Fruit fly (Drosophila melanogaster): Measurements from ENCODE around the gene Ugt49B2.

DNA sequence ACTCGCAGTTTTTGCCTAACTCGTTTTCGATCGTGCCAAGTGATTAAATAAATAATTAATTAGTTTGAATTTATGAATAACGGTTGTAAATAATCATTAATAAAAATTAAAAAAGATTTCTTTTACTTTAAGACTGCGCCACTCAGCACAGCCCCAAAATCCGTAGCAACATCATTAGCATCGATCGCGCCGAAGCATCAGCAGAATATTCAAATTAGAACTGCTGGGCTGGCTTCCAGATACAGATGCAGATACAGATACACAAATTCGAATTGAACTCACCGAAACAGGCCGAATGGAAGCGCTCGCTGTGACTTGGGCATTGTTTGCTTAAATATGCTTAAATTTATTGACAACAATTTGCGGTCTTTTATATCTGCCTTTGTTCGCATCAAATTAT lies 41.2 kb upstream of the Ugt49B2 start:
- no peak for TF ChIP-seq CG8478 (optimal IDR thresholded peaks at IDR 0.05)
- TF ChIP-seq CTCF (optimal IDR thresholded peaks at IDR 0.05): no peak
